Fruit fly (Drosophila melanogaster): ENCODE results near the gene Cpr78Ca.

The Cpr78Ca gene

DNA sequence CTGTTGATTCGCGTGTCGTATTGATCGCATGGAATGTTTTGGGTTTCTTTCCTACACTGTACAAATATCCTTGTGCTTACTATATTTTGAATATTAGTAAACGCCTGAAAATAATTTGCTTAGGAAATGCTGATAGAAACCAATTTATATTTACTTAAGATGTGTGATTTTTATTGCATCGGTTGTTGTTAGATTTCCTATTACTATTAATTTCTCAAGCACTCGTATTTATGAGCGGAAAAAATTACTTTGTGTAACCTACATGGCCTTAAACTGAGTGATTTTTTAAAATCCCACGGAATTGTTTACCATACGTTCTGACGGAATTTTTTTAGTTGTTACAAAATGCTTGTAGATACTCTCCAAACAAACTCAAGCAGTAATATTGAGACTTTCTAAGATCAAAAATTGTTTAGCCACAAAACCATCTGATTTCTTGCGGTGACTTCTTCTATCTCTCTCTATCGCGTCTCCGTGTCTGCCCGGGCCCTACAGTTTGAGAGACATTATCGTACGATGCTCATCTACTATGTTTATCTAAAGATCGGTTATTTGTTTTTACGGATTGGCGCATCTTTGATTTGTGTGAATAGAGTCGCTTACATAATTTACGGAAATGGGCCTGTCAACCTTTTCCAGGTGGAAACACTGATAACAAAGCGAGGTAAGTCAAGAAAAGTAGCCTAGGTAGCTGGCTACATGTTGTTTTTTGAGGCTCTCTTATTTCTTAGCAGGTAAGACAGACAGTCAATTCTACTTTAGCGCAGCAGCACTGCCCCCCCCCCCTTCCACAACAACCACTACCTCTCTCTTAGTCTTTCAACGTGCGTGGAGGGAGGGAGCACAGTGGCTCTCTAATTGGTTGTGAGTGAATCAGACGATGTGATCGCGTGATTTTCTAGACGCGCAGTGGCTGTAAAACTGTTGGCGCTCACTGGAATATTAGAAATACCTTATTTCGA lies 16.0 kb downstream of the Cpr78Ca start (continued):
- TF ChIP-seq CG16779 (tag; optimal IDR thresholded peaks at IDR 0.05): no peak
- TF ChIP-seq vri (GFP tag; optimal IDR thresholded peaks at IDR 0.05): no peak
- no peak for TF ChIP-seq CG8119 (GFP tag; IDR thresholded peaks at IDR 0.05)
- no peak for TF ChIP-seq CG32006 (GFP tag; optimal IDR thresholded peaks at IDR 0.05)
- TF ChIP-seq spab (GFP tag; optimal IDR thresholded peaks at IDR 0.05): no peak
- peak; percentile 42 for TF ChIP-seq CG31627 (GFP tag; optimal IDR thresholded peaks at IDR 0.05)
- TF ChIP-seq Eip75B (GFP tag; optimal IDR thresholded peaks at IDR 0.05): peak; percentile 52
- TF ChIP-seq Eip93F (GFP tag; optimal IDR thresholded peaks at IDR 0.05): no peak

DNA sequence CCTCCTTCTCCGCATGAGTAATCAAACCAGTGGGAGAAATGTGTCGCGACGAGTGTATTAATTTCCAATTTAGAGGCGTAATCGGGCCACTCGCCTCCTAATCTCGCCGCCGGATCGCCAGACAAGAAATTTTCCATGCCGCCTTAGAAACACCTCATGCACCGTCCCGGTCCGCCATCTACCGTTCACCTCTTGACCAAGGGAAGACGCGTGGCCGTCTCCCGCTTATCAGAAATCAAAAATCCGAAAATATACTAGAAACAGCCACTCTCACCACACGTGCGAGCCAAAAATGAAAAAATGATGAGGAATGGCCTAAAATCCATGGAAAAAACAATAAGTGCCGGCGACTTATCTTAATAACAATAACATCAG lies 16.7 kb downstream of the Cpr78Ca start:
- TF ChIP-seq CG1621 (tag; optimal IDR thresholded peaks at IDR 0.05) (no peak), Hr39 (GFP tag; optimal IDR thresholded peaks at IDR 0.05) (no peak), svp (GFP tag) (peak; percentile 69)

DNA sequence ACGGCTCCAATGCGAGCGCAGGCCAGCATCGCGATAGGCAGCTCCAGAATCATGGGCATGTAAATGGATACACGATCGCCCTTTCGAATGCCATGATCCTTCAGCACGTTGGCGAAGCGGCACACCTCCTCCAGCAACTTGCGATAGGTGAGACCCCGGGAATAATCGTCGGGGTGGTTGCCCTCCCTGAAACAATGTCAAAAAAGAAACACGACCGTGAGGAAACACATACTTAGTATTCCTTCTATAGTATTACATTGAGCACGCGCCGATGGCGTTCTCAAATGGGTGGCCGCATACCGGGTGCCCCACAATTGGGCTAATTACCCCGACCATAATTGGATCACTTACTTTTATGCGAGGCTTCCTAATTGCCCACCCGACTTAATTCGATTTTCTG lies 19.1 kb downstream of the Cpr78Ca start:
- TF ChIP-seq Hr39 (GFP tag; optimal IDR thresholded peaks at IDR 0.05): no peak
- TF ChIP-seq CG11902 (GFP tag; optimal IDR thresholded peaks at IDR 0.05): no peak
- no peak for TF ChIP-seq spab (GFP tag; optimal IDR thresholded peaks at IDR 0.05)
- TF ChIP-seq CG3919 (GFP tag; optimal IDR thresholded peaks at IDR 0.05): no peak
- TF ChIP-seq svp (GFP tag): peak; percentile 95
- TF ChIP-seq ss (GFP tag; optimal IDR thresholded peaks at IDR 0.05): no peak
- no peak for TF ChIP-seq vri (GFP tag; optimal IDR thresholded peaks at IDR 0.05)
- no peak for TF ChIP-seq dac (GFP tag; optimal IDR thresholded peaks at IDR 0.05)

DNA sequence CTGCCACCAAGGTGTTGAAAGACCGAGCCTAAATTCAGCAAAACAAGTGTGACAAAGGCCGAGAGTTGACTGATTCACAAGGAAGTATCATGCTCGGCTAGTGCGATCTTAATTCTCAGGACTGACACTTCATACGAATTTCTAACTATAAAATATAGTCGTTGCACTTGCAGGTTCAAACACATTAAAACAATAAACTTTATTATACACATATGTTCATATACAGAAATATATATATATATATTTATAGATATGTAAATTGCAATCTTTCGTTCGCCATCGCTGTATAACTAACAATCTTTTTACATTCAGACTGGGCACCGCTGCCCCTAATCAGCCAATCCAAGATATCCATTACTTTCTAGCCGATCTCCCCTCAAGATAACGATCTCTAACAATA lies 22.1 kb downstream of the Cpr78Ca start, which contains the start of gene CG9389:
TSS of gene CG9389 (minus strand) at position 101 of the 400 bp plus-strand sequence.
- no peak for TF ChIP-seq Smox (GFP tag; optimal IDR thresholded peaks at IDR 0.05)
- TF ChIP-seq CG3032 (tag; optimal IDR thresholded peaks at IDR 0.05): no peak
- TF ChIP-seq CG6276 (GFP tag; optimal IDR thresholded peaks at IDR 0.05): no peak
- no peak for TF ChIP-seq OdsH (GFP tag; optimal IDR thresholded peaks at IDR 0.05)
- TF ChIP-seq acj6 (GFP tag; optimal IDR thresholded peaks at IDR 0.05): no peak
- TF ChIP-seq net (GFP tag; optimal IDR thresholded peaks at IDR 0.05): no peak
- TF ChIP-seq salr (GFP tag; optimal IDR thresholded peaks at IDR 0.05): no peak
- no peak for TF ChIP-seq Eip93F (GFP tag; optimal IDR thresholded peaks at IDR 0.05)

DNA sequence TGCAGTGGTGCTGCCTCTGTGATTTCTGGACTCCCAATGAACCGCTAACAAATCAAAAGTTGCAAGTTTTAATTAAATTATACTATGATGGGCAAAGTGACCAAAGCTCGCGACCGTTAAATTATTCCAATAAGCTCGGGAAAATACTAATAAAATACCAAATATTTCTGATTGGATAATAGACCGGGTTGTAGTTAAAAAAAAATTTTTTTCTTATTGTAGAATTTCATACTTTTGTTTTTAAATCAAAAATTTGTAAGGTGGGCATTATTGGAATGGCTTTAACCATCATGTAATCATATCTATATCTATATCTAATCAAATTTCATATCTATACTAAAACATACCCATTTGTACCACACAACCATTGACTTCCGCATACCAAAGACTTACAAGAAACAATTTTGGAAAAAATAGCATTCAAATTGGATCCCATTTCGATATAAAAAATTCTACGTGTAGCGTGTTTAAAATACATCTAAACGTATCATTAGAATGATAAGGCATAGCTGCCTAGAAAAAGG lies 24.7 kb downstream of the Cpr78Ca start, which contains the start of gene CG9391:
TSS of gene CG9391 (minus strand) at position 474 of the 524 bp plus-strand sequence.
- no peak for TF ChIP-seq fd85E (GFP tag; optimal IDR thresholded peaks at IDR 0.05)
- no peak for TF ChIP-seq CG6792 (GFP tag; optimal IDR thresholded peaks at IDR 0.05)
- no peak for TF ChIP-seq salr (GFP tag; optimal IDR thresholded peaks at IDR 0.05)
- peak; percentile 57 for TF ChIP-seq svp (GFP tag)
- TF ChIP-seq CG10669 (GFP tag; optimal IDR thresholded peaks at IDR 0.05): no peak
- TF ChIP-seq Ets21C (GFP tag; optimal IDR thresholded peaks at IDR 0.05): no peak

DNA sequence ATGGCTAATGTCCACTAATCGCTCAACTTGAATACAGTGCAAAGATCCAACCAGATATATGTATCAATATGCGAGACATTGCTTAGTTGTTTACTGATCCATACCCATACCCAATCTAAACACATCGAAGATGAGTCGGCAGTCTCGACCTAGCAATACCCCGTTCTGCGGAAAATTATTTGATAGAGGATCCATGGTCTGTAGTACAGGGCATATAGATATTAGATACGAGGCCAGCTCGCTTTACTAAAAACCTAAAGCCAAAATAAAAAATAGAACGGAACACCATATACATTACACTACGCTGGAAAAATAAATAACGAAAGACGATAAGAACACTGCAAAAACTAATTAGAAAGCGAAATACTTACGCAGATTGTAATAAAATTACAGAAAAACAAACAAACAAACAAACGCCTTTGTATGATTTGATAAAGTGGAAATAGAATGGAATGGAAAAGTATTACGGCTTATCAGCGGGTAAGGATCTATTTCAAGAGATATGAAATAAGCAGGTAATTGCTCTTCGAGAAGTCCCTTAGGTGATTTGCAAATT lies 26.4 kb downstream of the Cpr78Ca start:
- TF ChIP-seq CG8319 (GFP tag; optimal IDR thresholded peaks at IDR 0.05) (no peak), lz (GFP tag; optimal IDR thresholded peaks at IDR 0.05) (no peak), fkh (GFP tag; optimal IDR thresholded peaks at IDR 0.05) (peak; percentile 17), CG31627 (GFP tag; optimal IDR thresholded peaks at IDR 0.05) (no peak), cyc (GFP tag; optimal IDR thresholded peaks at IDR 0.05) (no peak), svp (GFP tag) (peak; percentile 59), CG34406 (GFP tag; optimal IDR thresholded peaks at IDR 0.05) (no peak), eg (GFP tag; IDR thresholded peaks at IDR 0.05) (0 out of 3 replicates have a peak, but pooled peaks have one; percentile 16), ss (GFP tag; optimal IDR thresholded peaks at IDR 0.05) (no peak), Lpt (GFP tag; optimal IDR thresholded peaks at IDR 0.05) (no peak), Ets21C (GFP tag; optimal IDR thresholded peaks at IDR 0.05) (no peak), CG7368 (GFP tag; optimal IDR thresholded peaks at IDR 0.05) (no peak), CG32006 (GFP tag; optimal IDR thresholded peaks at IDR 0.05) (no peak)

Data from whole organism, prepupa.